Worm (Caenorhabditis elegans): ENCODE data around the gene gcc-1.

gcc-1 gene

ce11 chrX:3176728-3177127 lies 17.0 kb downstream of the gcc-1 start:
- TF ChIP-seq T22C8.4 (GFP tag; IDR thresholded peaks at IDR 0.05): no peak
- no peak for TF ChIP-seq flt-1 (GFP tag; IDR thresholded peaks at IDR 0.05)
- TF ChIP-seq tab-1 (GFP tag; IDR thresholded peaks at IDR 0.05): no peak
- no peak for TF ChIP-seq ztf-23 (GFP tag; IDR thresholded peaks at IDR 0.05)
- no peak for TF ChIP-seq cog-1 (tag; optimal IDR thresholded peaks at IDR 0.05)
- TF ChIP-seq ref-1 (GFP tag; conservative IDR thresholded peaks at IDR 0.05): no peak
- TF ChIP-seq med-1 (GFP tag; optimal IDR thresholded peaks at IDR 0.05; ENCODE audit: insufficient read depth): no peak
- no peak for TF ChIP-seq ztf-29 (GFP tag; IDR thresholded peaks at IDR 0.05)
- TF ChIP-seq klf-2 (GFP tag; conservative IDR thresholded peaks at IDR 0.05): no peak

DNA sequence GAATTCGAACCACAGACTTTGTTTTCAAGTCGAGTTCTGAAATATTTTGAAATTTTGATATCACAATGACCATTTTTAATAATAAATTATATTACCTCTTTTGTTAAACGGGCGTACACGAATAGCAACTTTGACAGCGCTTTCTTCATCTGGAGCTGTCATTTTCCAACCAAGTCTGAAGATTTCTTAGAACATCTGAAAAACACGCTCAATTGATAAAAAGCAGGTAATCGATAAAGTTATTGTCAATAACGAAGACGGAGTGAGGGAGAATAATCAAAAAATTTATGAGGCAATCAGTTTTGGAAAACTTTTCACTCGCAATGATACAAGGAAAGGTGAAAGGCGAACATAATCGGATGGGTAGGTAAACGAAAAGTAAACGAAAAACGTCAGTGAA lies 18.8 kb downstream of the gcc-1 start, which contains the start of gene klp-4:
TSS of gene klp-4 (minus strand) at position 201 of the 400 bp plus-strand sequence.
- TF ChIP-seq flt-1 (GFP tag; IDR thresholded peaks at IDR 0.05) (no peak), klf-2 (GFP tag; conservative IDR thresholded peaks at IDR 0.05) (no peak), tab-1 (GFP tag; IDR thresholded peaks at IDR 0.05) (no peak), med-1 (GFP tag; optimal IDR thresholded peaks at IDR 0.05; ENCODE audit: insufficient read depth) (no peak), cog-1 (tag; optimal IDR thresholded peaks at IDR 0.05) (no peak), ztf-29 (GFP tag; IDR thresholded peaks at IDR 0.05) (no peak), ref-1 (GFP tag; conservative IDR thresholded peaks at IDR 0.05) (no peak), ztf-23 (GFP tag; IDR thresholded peaks at IDR 0.05) (no peak), T22C8.4 (GFP tag; IDR thresholded peaks at IDR 0.05) (no peak)

DNA sequence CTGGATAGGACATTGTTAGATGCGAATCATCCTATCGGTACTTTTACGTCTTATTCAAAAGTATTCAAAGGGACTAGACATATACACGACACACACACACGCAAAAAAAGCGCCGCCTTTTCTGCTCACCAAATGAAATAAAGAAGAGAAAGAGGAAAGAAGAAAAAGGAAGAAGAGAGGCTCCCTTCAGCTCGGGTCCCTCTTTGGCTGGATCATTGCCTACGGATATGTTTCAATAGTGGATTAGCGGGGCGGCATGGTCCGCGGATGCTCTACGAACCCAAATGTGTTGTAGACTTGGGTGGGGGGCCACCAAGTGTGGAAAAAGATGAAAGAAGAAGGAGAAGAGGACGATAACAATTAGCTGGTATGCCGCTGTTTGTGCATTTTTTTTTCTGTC lies 21.6 kb downstream of the gcc-1 start:
- no peak for TF ChIP-seq flt-1 (GFP tag; IDR thresholded peaks at IDR 0.05)
- TF ChIP-seq ztf-29 (GFP tag; IDR thresholded peaks at IDR 0.05): no peak

DNA sequence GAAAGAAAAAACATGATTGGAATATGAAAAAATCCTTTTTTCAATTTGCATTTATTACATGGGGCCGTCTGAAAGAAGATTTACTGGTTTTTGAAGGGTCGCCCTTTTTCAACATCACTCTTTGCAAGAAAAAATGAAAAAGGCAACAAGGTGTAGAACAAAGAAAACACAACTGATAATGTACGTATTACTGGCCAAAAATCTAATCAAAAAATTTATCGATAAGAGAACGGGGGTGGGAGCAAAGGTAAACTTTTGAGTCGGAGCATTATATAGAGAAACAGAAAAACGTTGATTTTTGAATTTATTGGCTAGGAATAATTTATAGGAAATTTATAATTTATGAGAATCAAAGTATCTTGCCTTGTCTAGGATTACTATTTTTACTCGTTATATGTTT lies 22.1 kb downstream of the gcc-1 start:
- no peak for TF ChIP-seq ref-1 (GFP tag; conservative IDR thresholded peaks at IDR 0.05)
- TF ChIP-seq flt-1 (GFP tag; IDR thresholded peaks at IDR 0.05): no peak
- no peak for TF ChIP-seq tab-1 (GFP tag; IDR thresholded peaks at IDR 0.05)
- TF ChIP-seq T22C8.4 (GFP tag; IDR thresholded peaks at IDR 0.05): no peak
- TF ChIP-seq ztf-29 (GFP tag; IDR thresholded peaks at IDR 0.05): no peak
- TF ChIP-seq med-1 (GFP tag; optimal IDR thresholded peaks at IDR 0.05; ENCODE audit: insufficient read depth): no peak
- no peak for TF ChIP-seq ztf-23 (GFP tag; IDR thresholded peaks at IDR 0.05)
- TF ChIP-seq cog-1 (tag; optimal IDR thresholded peaks at IDR 0.05): no peak
- no peak for TF ChIP-seq klf-2 (GFP tag; conservative IDR thresholded peaks at IDR 0.05)

ce11 chrX:3184649-3185048 lies 24.9 kb downstream of the gcc-1 start:
- TF ChIP-seq ref-1 (GFP tag; conservative IDR thresholded peaks at IDR 0.05) (no peak), ztf-29 (GFP tag; IDR thresholded peaks at IDR 0.05) (no peak), klf-2 (GFP tag; conservative IDR thresholded peaks at IDR 0.05) (no peak), cog-1 (tag; optimal IDR thresholded peaks at IDR 0.05) (no peak), tab-1 (GFP tag; IDR thresholded peaks at IDR 0.05) (no peak), flt-1 (GFP tag; IDR thresholded peaks at IDR 0.05) (no peak), ztf-23 (GFP tag; IDR thresholded peaks at IDR 0.05) (no peak), med-1 (GFP tag; optimal IDR thresholded peaks at IDR 0.05; ENCODE audit: insufficient read depth) (no peak), T22C8.4 (GFP tag; IDR thresholded peaks at IDR 0.05) (no peak)

ce11 chrX:3190193-3190592 lies 30.5 kb downstream of the gcc-1 start:
- no peak for TF ChIP-seq med-1 (GFP tag; optimal IDR thresholded peaks at IDR 0.05; ENCODE audit: insufficient read depth)
- TF ChIP-seq cog-1 (tag; optimal IDR thresholded peaks at IDR 0.05): no peak
- no peak for TF ChIP-seq ztf-29 (GFP tag; IDR thresholded peaks at IDR 0.05)
- no peak for TF ChIP-seq klf-2 (GFP tag; conservative IDR thresholded peaks at IDR 0.05)
- TF ChIP-seq T22C8.4 (GFP tag; IDR thresholded peaks at IDR 0.05): no peak
- TF ChIP-seq tab-1 (GFP tag; IDR thresholded peaks at IDR 0.05): no peak

- no peak for TF ChIP-seq T22C8.4 (GFP tag; IDR thresholded peaks at IDR 0.05)
- TF ChIP-seq cog-1 (tag; optimal IDR thresholded peaks at IDR 0.05): no peak
- no peak for TF ChIP-seq tab-1 (GFP tag; IDR thresholded peaks at IDR 0.05)
Measured at ce11 chrX:3191353-3192065, 31.8 kb downstream of the gcc-1 start.

DNA sequence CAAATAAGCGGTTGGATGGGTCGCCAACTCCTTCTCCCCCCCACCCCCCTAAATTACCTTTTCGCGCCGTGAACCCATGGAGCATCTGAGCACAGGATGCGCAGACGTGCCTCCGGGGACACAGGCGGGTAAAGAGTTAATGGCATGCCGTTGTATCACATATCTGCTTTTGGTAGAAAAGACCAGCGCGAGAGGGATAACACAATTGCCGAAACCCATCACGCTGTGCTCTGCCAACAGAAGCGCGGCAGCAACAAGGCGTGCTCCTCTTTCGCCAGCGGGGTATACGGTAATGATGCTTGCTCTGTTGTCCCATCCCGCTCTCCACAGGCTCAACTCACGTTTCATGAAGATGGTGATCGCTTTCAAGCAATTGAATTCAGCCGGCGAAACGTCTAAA lies 37.6 kb downstream of the gcc-1 start:
- TF ChIP-seq med-1 (GFP tag; optimal IDR thresholded peaks at IDR 0.05; ENCODE audit: insufficient read depth): no peak
- no peak for TF ChIP-seq T22C8.4 (GFP tag; IDR thresholded peaks at IDR 0.05)
- no peak for TF ChIP-seq ref-1 (GFP tag; conservative IDR thresholded peaks at IDR 0.05)
- no peak for TF ChIP-seq flt-1 (GFP tag; IDR thresholded peaks at IDR 0.05)
- no peak for TF ChIP-seq tab-1 (GFP tag; IDR thresholded peaks at IDR 0.05)
- TF ChIP-seq ztf-29 (GFP tag; IDR thresholded peaks at IDR 0.05): no peak
- no peak for TF ChIP-seq klf-2 (GFP tag; conservative IDR thresholded peaks at IDR 0.05)

DNA sequence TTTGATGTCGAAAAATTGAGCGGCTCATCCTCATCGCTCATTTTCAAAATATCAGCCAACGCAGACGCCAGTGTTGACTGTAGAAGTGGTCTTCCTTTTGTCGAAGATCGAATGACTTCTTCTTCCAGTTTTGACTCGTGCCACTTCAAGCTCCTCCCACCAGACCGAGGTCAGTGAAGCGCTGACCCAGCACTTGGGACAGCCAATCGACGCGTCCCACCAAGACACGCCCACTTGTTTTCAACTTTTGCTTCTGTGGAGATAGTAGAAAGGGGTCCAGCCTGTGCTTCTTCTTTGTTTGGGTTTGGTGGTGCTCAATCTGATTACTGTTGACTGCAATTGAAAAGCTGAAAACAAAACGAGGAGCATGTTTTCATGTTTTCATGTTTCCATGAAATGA lies 39.5 kb downstream of the gcc-1 start, which contains the start of gene fax-1:
TSS of gene fax-1 (minus strand) at position 101 of the 400 bp plus-strand sequence.
- no peak for TF ChIP-seq ztf-29 (GFP tag; IDR thresholded peaks at IDR 0.05)
- no peak for TF ChIP-seq klf-2 (GFP tag; conservative IDR thresholded peaks at IDR 0.05)
- no peak for TF ChIP-seq ztf-23 (GFP tag; IDR thresholded peaks at IDR 0.05)
- TF ChIP-seq med-1 (GFP tag; optimal IDR thresholded peaks at IDR 0.05; ENCODE audit: insufficient read depth): no peak
- no peak for TF ChIP-seq flt-1 (GFP tag; IDR thresholded peaks at IDR 0.05)
- TF ChIP-seq ref-1 (GFP tag; conservative IDR thresholded peaks at IDR 0.05): no peak
- TF ChIP-seq tab-1 (GFP tag; IDR thresholded peaks at IDR 0.05): no peak
- no peak for TF ChIP-seq T22C8.4 (GFP tag; IDR thresholded peaks at IDR 0.05)
- no peak for TF ChIP-seq cog-1 (tag; optimal IDR thresholded peaks at IDR 0.05)

DNA sequence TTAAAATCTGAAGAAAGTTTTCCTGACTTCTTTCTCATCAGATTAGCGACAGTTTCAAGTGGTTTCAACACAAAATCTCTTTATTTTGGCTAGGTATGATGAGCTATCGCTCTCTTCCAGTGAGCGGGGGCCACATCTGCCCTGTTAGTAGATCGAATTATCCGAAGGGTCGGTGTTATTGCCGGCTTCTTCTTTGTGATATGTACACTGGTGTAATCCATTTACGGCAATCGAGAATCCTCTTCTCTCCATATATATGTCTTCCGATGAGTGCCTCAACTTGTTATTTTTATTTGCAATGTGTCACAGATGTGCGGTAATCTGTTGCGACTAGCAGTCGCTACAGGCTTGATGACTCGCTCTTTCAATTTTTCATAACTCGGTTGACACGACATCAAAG lies 42.6 kb downstream of the gcc-1 start:
- TF ChIP-seq ztf-29 (GFP tag; IDR thresholded peaks at IDR 0.05) (no peak), flt-1 (GFP tag; IDR thresholded peaks at IDR 0.05) (no peak)

Measured in whole organism, midembryonic.